Fruit fly (Drosophila melanogaster): Measurements from ENCODE around the gene kin17.

dm6 chr3L:20404515-20404914 lies 47.9 kb downstream of the kin17 start:
- TF ChIP-seq h (optimal IDR thresholded peaks at IDR 0.05) (no peak), Sin3A (optimal IDR thresholded peaks at IDR 0.05) (no peak), psq (optimal IDR thresholded peaks at IDR 0.05) (no peak)
